Fruit fly (Drosophila melanogaster) whole organism, embryonic: ENCODE data around the gene shf.
A peak's percentile ranks its signal among the peaks of the same experiment; 100 is the strongest.

ENCODE experiments used
- ATbp ChIP-seq: fragments of 200-800 bp; sonication (Bioruptor generic); optimal IDR thresholded peaks from 2 replicates; lab custom pipeline; 2017; ENCODE audit warnings: missing biosample characterization, mild to moderate bottlenecking, missing genetic modification characterization, missing genetic modification reagents
- B-H2 ChIP-seq: fragments of 200-800 bp; sonication (Bioruptor generic); optimal IDR thresholded peaks from 2 replicates; lab custom pipeline; 2018; ENCODE audit warnings: missing biosample characterization, mild to moderate bottlenecking, missing genetic modification characterization
- Bteb2 ChIP-seq: fragments of 200-800 bp; sonication (Bioruptor generic); optimal IDR thresholded peaks from 2 replicates; lab custom pipeline; 2016; ENCODE audit warnings: missing biosample characterization, missing genetic modification characterization
- C15 ChIP-seq: fragments of 200-800 bp; sonication (Bioruptor generic); IDR thresholded peaks from 3 replicates; pipeline ENCODE4 v1.3.6; 2022; ENCODE audit warnings: missing biosample characterization, missing genetic modification characterization
- CG12155 ChIP-seq: fragments of 200-800 bp; sonication (Bioruptor generic); optimal IDR thresholded peaks from 3 replicates; lab custom pipeline; 2016; ENCODE audit warnings: missing biosample characterization, missing genetic modification characterization
- CG12769 ChIP-seq: fragments of 200-800 bp; sonication (Bioruptor generic); optimal IDR thresholded peaks from 2 replicates; lab custom pipeline; 2019; ENCODE audit warnings: missing biosample characterization, mild to moderate bottlenecking, missing genetic modification characterization, moderate library complexity
- CG12942 ChIP-seq: fragments of 200-800 bp; sonication (Bioruptor generic); optimal IDR thresholded peaks from 3 replicates; lab custom pipeline; 2016; ENCODE audit warnings: missing biosample characterization, missing genetic modification characterization
- CG13123 ChIP-seq: fragments of 200-800 bp; sonication (Bioruptor generic); optimal IDR thresholded peaks from 2 replicates; lab custom pipeline; 2016; ENCODE audit warnings: missing biosample characterization, missing genetic modification characterization
- CG13624 ChIP-seq: fragments of 200-800 bp; sonication (Bioruptor generic); optimal IDR thresholded peaks from 2 replicates; lab custom pipeline; 2016; ENCODE audit warnings: missing biosample characterization, missing genetic modification characterization
- CG15011 ChIP-seq: fragments of 200-800 bp; sonication (Bioruptor generic); optimal IDR thresholded peaks from 3 replicates; lab custom pipeline; 2018; ENCODE audit warnings: missing biosample characterization, mild to moderate bottlenecking, missing genetic modification characterization
- CG15479 ChIP-seq: fragments of 200-800 bp; sonication (Bioruptor generic); optimal IDR thresholded peaks from 3 replicates; lab custom pipeline; 2019; ENCODE audit warnings: missing biosample characterization, mild to moderate bottlenecking, missing genetic modification characterization, moderate library complexity
- CG18619 ChIP-seq: fragments of 200-800 bp; sonication (Bioruptor generic); optimal IDR thresholded peaks from 3 replicates; lab custom pipeline; 2017; ENCODE audit warnings: missing biosample characterization, mild to moderate bottlenecking, missing genetic modification characterization
- CG2875 ChIP-seq: fragments of 200-800 bp; sonication (Bioruptor generic); optimal IDR thresholded peaks from 2 replicates; lab custom pipeline; 2017; ENCODE audit warnings: missing biosample characterization, mild to moderate bottlenecking, missing genetic modification characterization, missing genetic modification reagents
- CG4424 ChIP-seq: fragments of 200-800 bp; sonication (Bioruptor generic); optimal IDR thresholded peaks from 3 replicates; lab custom pipeline; 2016; ENCODE audit warnings: missing biosample characterization, missing genetic modification characterization
- CG4854 ChIP-seq: fragments of 200-800 bp; sonication (Bioruptor generic); optimal IDR thresholded peaks from 2 replicates; lab custom pipeline; 2016; ENCODE audit warnings: missing biosample characterization, missing genetic modification characterization, inconsistent platforms
- CG5180 ChIP-seq: fragments of 200-800 bp; sonication (Bioruptor generic); optimal IDR thresholded peaks from 3 replicates; lab custom pipeline; 2017; ENCODE audit warnings: missing biosample characterization, missing genetic modification characterization, mild to moderate bottlenecking, moderate library complexity, missing genetic modification reagents
- CG6254 ChIP-seq: fragments of 200-800 bp; sonication (Bioruptor generic); optimal IDR thresholded peaks from 3 replicates; lab custom pipeline; 2017; ENCODE audit warnings: mild to moderate bottlenecking, missing biosample characterization, missing genetic modification reagents, missing genetic modification characterization
- CG6854 ChIP-seq: fragments of 200-800 bp; sonication (Bioruptor generic); optimal IDR thresholded peaks from 3 replicates; lab custom pipeline; 2017; ENCODE audit warnings: missing biosample characterization, mild to moderate bottlenecking, missing genetic modification characterization
- CG8478 ChIP-seq: fragments of >200 bp; optimal IDR thresholded peaks from 2 replicates; lab custom pipeline; 2018
- Doc3 ChIP-seq: fragments of 200-800 bp; sonication (Bioruptor generic); IDR thresholded peaks from 3 replicates; pipeline ENCODE4 v1.3.6; 2022; ENCODE audit warnings: missing biosample characterization, missing genetic modification characterization; ENCODE audit not compliant: partially characterized antibody
- Fer1 ChIP-seq: fragments of 200-800 bp; sonication (Bioruptor generic); optimal IDR thresholded peaks from 2 replicates; lab custom pipeline; 2017; ENCODE audit warnings: missing biosample characterization, mild to moderate bottlenecking, missing genetic modification characterization
- Hr3 ChIP-seq: fragments of 200-800 bp; sonication (Bioruptor generic); optimal IDR thresholded peaks from 3 replicates; lab custom pipeline; 2016; ENCODE audit warnings: missing biosample characterization, missing genetic modification characterization
- Lpt ChIP-seq: fragments of >200 bp; optimal IDR thresholded peaks from 2 replicates; lab custom pipeline; 2018; ENCODE audit warnings: missing biosample characterization, missing genetic modification characterization
- Mad ChIP-seq: fragments of 200-800 bp; sonication (Bioruptor generic); optimal IDR thresholded peaks from 2 replicates; lab custom pipeline; 2016; ENCODE audit warnings: missing biosample characterization, missing genetic modification characterization
- NK7.1 ChIP-seq: fragments of 200-800 bp; sonication (Bioruptor generic); optimal IDR thresholded peaks from 3 replicates; lab custom pipeline; 2016; ENCODE audit warnings: missing biosample characterization, missing genetic modification characterization
- abd-A ChIP-seq: fragments of 200-800 bp; sonication (Bioruptor generic); optimal IDR thresholded peaks from 3 replicates; lab custom pipeline; 2019; ENCODE audit warnings: missing biosample characterization, mild to moderate bottlenecking, missing genetic modification characterization, moderate library complexity
- ara ChIP-seq: fragments of 200-800 bp; sonication (Bioruptor generic); IDR thresholded peaks from 2 replicates; pipeline ENCODE4 v1.3.6; 2022; ENCODE audit warnings: missing biosample characterization, missing genetic modification characterization
- ash1 ChIP-seq: fragments of 200-800 bp; sonication (Bioruptor generic); optimal IDR thresholded peaks from 2 replicates; lab custom pipeline; 2018; ENCODE audit warnings: missing biosample characterization, mild to moderate bottlenecking, missing genetic modification characterization
- bowl ChIP-seq: fragments of 200-800 bp; sonication (Bioruptor generic); IDR thresholded peaks from 2 replicates; pipeline ENCODE4 v1.3.6; 2022; ENCODE audit warnings: missing biosample characterization, missing genetic modification characterization
- br ChIP-seq: fragments of >200 bp; optimal IDR thresholded peaks from 2 replicates; lab custom pipeline; 2017
- croc ChIP-seq: fragments of 200-800 bp; sonication (Bioruptor generic); conservative IDR thresholded peaks from 3 replicates; pipeline ENCODE4 v1.3.6; 2022; ENCODE audit warnings: missing biosample characterization, missing genetic modification characterization
- disco-r ChIP-seq: fragments of 200-800 bp; sonication (Bioruptor generic); optimal IDR thresholded peaks from 2 replicates; lab custom pipeline; 2016; ENCODE audit warnings: missing biosample characterization, missing genetic modification characterization
- dpn ChIP-seq, 2 experiments: fragments of 200-800 bp; sonication (Bioruptor generic); optimal IDR thresholded peaks; 3 replicates each; lab custom pipeline; 2016; ENCODE audit warnings: missing biosample characterization in 2 of 2, missing genetic modification characterization in 2 of 2
- eve ChIP-seq, 2 experiments: fragments of >200 bp; optimal IDR thresholded peaks; 2 replicates each; lab custom pipeline; 2017; ENCODE audit warnings: missing biosample characterization in 2 of 2, missing genetic modification characterization in 2 of 2
- ewg ChIP-seq: fragments of 200-800 bp; sonication (Bioruptor generic); optimal IDR thresholded peaks from 3 replicates; lab custom pipeline; 2017; ENCODE audit warnings: mild to moderate bottlenecking, missing biosample characterization, missing genetic modification reagents, missing genetic modification characterization
- gsb ChIP-seq: fragments of 200-800 bp; sonication (Bioruptor generic); IDR thresholded peaks from 2 replicates; pipeline ENCODE4 v1.3.6; 2022; ENCODE audit warnings: missing biosample characterization, missing genetic modification characterization
- lov ChIP-seq, 2 experiments: fragments of 200-800 bp in 1 of 2; fragments of >200 bp in 1 of 2; sonication (Bioruptor generic) in 1 of 2; IDR thresholded peaks in 1 of 2; optimal IDR thresholded peaks in 1 of 2; 2 replicates in 1 of 2; 3 replicates in 1 of 2; pipeline versions ENCODE4 v1.3.6 to Lab custom; 2017 to 2022; ENCODE audit warnings: missing biosample characterization in 1 of 2, missing genetic modification characterization in 1 of 2
- mam ChIP-seq: fragments of 200-800 bp; sonication (Bioruptor generic); optimal IDR thresholded peaks from 3 replicates; lab custom pipeline; 2016; ENCODE audit warnings: missing biosample characterization, missing genetic modification characterization
- phol ChIP-seq: fragments of 200-800 bp; sonication (Bioruptor generic); optimal IDR thresholded peaks from 3 replicates; lab custom pipeline; 2018; ENCODE audit warnings: missing biosample characterization, mild to moderate bottlenecking, missing genetic modification characterization, moderate library complexity
- pum ChIP-seq: fragments of 200-800 bp; sonication (Bioruptor generic); optimal IDR thresholded peaks from 2 replicates; lab custom pipeline; 2016; ENCODE audit warnings: missing biosample characterization, missing genetic modification characterization
- pzg ChIP-seq: fragments of 200-800 bp; sonication (Bioruptor generic); optimal IDR thresholded peaks from 3 replicates; lab custom pipeline; 2018; ENCODE audit warnings: missing biosample characterization, mild to moderate bottlenecking, missing genetic modification characterization, moderate library complexity
- repo ChIP-seq: fragments of 200-800 bp; sonication (Bioruptor generic); optimal IDR thresholded peaks from 2 replicates; lab custom pipeline; 2016; ENCODE audit warnings: missing biosample characterization, missing genetic modification characterization
- rib ChIP-seq: fragments of 200-800 bp; sonication (Bioruptor generic); IDR thresholded peaks from 2 replicates; pipeline ENCODE4 v1.3.6; 2022; ENCODE audit warnings: missing biosample characterization, missing genetic modification characterization
- sens-2 ChIP-seq: fragments of 200-800 bp; sonication (Bioruptor generic); IDR thresholded peaks from 2 replicates; pipeline ENCODE4 v1.3.6; 2022; ENCODE audit warnings: missing biosample characterization, missing genetic modification characterization
- sr ChIP-seq: fragments of 200-800 bp; sonication (Bioruptor generic); IDR thresholded peaks from 3 replicates; pipeline ENCODE4 v1.3.6; 2022; ENCODE audit warnings: missing biosample characterization, missing genetic modification characterization
- stc ChIP-seq: fragments of 200-800 bp; sonication (Bioruptor generic); IDR thresholded peaks from 2 replicates; pipeline ENCODE4 v1.3.6; 2022; ENCODE audit warnings: missing biosample characterization, missing genetic modification characterization
- toy ChIP-seq: fragments of 200-800 bp; sonication (Bioruptor generic); IDR thresholded peaks from 2 replicates; pipeline ENCODE4 v1.3.6; 2022; ENCODE audit warnings: missing biosample characterization, missing genetic modification characterization
- tup ChIP-seq: fragments of 200-800 bp; sonication (Bioruptor generic); optimal IDR thresholded peaks from 2 replicates; lab custom pipeline; 2016; ENCODE audit warnings: missing biosample characterization, mild to moderate bottlenecking, missing genetic modification characterization, moderate library complexity
- wek ChIP-seq: fragments of 200-800 bp; sonication (Bioruptor generic); optimal IDR thresholded peaks from 3 replicates; lab custom pipeline; 2018; ENCODE audit warnings: missing biosample characterization, mild to moderate bottlenecking, missing genetic modification characterization, moderate library complexity

shf gene

dm6 chrX:6804485-6805295 is 25.2 kb upstream of the shf start (continued):
- peak; percentile 65 for TF ChIP-seq CG18619 (GFP tag; lab: Kevin White, UChicago)
- peak; percentile 39 for TF ChIP-seq CG5180 (GFP tag; lab: Kevin White, UChicago)
- TF ChIP-seq ash1, result peak; percentile 56
- TF ChIP-seq CG8478 (lab: Kevin White, UChicago), result peak; percentile 7
- TF ChIP-seq CG6254 (GFP tag; lab: Kevin White, UChicago), result no peak
- TF ChIP-seq pum, result peak; percentile 56
- peak; percentile 48 to 81 for TF ChIP-seq dpn (GFP tag; optimal IDR thresholded peaks at IDR 0.05; lab: Kevin White, UChicago)
- peak; percentile 75 for TF ChIP-seq Bteb2 (GFP tag; lab: Kevin White, UChicago)
- TF ChIP-seq C15 (GFP tag; lab: Robert Waterston, UW), result peak; percentile 24; the same call in 1 of the 3 replicates
- TF ChIP-seq disco-r (GFP tag; lab: Kevin White, UChicago), result peak; percentile 41
- TF ChIP-seq CG15011, result no peak
- TF ChIP-seq Mad, result peak; percentile 69
- TF ChIP-seq abd-A (tag; lab: Kevin White, UChicago), result no peak
- peak; percentile 72 for TF ChIP-seq CG12155 (GFP tag; lab: Kevin White, UChicago)
- TF ChIP-seq ATbp (GFP tag; lab: Kevin White, UChicago), result peak; percentile 80
- peak; percentile 29 for TF ChIP-seq CG15479
- peak; percentile 57 for TF ChIP-seq CG4854
- peak; percentile 86 for TF ChIP-seq sens-2 (GFP tag; lab: Robert Waterston, UW)
- TF ChIP-seq B-H2, result peak; percentile 37
- TF ChIP-seq Doc3 (GFP tag; lab: Robert Waterston, UW), result no peak
- TF ChIP-seq Hr3, result peak; percentile 73
- TF ChIP-seq sr (GFP tag; lab: Robert Waterston, UW), result peak; percentile 50; the same call in 1 of the 3 replicates
- TF ChIP-seq rib, result peak; percentile 78
- TF ChIP-seq CG2875 (GFP tag; lab: Kevin White, UChicago), result peak; percentile 75
- TF ChIP-seq Fer1 (GFP tag; lab: Kevin White, UChicago), result peak; percentile 65
- no peak for TF ChIP-seq br (lab: Kevin White, UChicago)
- TF ChIP-seq eve (GFP tag; optimal IDR thresholded peaks at IDR 0.05; lab: Kevin White, UChicago), result no peak
- peak; percentile 80 for TF ChIP-seq ewg (GFP tag; lab: Kevin White, UChicago)
- TF ChIP-seq CG6854 (GFP tag; lab: Kevin White, UChicago), result peak; percentile 53
- TF ChIP-seq gsb (GFP tag; lab: Robert Waterston, UW), result peak; percentile 46; the same call in 1 of the 2 replicates
- peak; percentile 40 for TF ChIP-seq NK7.1 (GFP tag; lab: Kevin White, UChicago)
- peak; percentile 47 for TF ChIP-seq wek (GFP tag; lab: Kevin White, UChicago)
- TF ChIP-seq mam (GFP tag; lab: Kevin White, UChicago), result peak; percentile 62
- TF ChIP-seq ara, result peak; percentile 87
- peak; percentile 38 for TF ChIP-seq CG13123 (GFP tag; lab: Kevin White, UChicago)
- peak; percentile 63; the same call in 2 of the 3 replicates for TF ChIP-seq croc (GFP tag; lab: Robert Waterston, UW)
- TF ChIP-seq toy (GFP tag; lab: Robert Waterston, UW), result peak; percentile 69; the same call in 1 of the 2 replicates
- TF ChIP-seq stc (GFP tag; lab: Robert Waterston, UW), result peak; percentile 91
- TF ChIP-seq pzg (GFP tag; lab: Kevin White, UChicago), result no peak
- TF ChIP-seq Lpt, result no peak
- TF ChIP-seq CG12942, result peak; percentile 54
- TF ChIP-seq CG12769 (tag; lab: Kevin White, UChicago), result no peak
- TF ChIP-seq bowl (GFP tag; lab: Robert Waterston, UW), result peak; percentile 61; the same call in 1 of the 2 replicates
- TF ChIP-seq CG4424 (GFP tag; lab: Kevin White, UChicago), result peak; percentile 70
- peak; percentile 41 for TF ChIP-seq CG13624 (GFP tag; lab: Kevin White, UChicago)
- TF ChIP-seq lov (optimal IDR thresholded peaks at IDR 0.05; lab: Kevin White, UChicago), result no peak
- peak; percentile 87; the same call in 2 of the 3 replicates for TF ChIP-seq lov (GFP tag; IDR thresholded peaks at IDR 0.05; lab: Robert Waterston, UW)
- peak; percentile 46 for TF ChIP-seq tup (GFP tag; lab: Kevin White, UChicago)
- TF ChIP-seq repo (GFP tag; lab: Kevin White, UChicago), result no peak
- TF ChIP-seq phol (tag; lab: Kevin White, UChicago), result peak; percentile 65
